Worm (Caenorhabditis elegans): ENCODE data around the gene Y40H7A.10.

Y40H7A.10 gene

ce11 chrIV:15215470-15215869 is at the start of gene Y40H7A.10:
TSS of gene Y40H7A.10 (minus strand) at chrIV:15215597.
- TF ChIP-seq nhr-25 (tag; optimal IDR thresholded peaks at IDR 0.05) (no peak), R02D3.7 (tag; optimal IDR thresholded peaks at IDR 0.05) (no peak), ztf-11 (tag; optimal IDR thresholded peaks at IDR 0.05) (no peak), skn-1 (tag; optimal IDR thresholded peaks at IDR 0.05) (no peak), C34F6.9 (tag; optimal IDR thresholded peaks at IDR 0.05) (no peak), ama-1 (optimal IDR thresholded peaks at IDR 0.05) (no peak), lsy-2 (tag; optimal IDR thresholded peaks at IDR 0.05) (no peak), mbf-1 (tag; optimal IDR thresholded peaks at IDR 0.05) (no peak), snpc-4 (tag; optimal IDR thresholded peaks at IDR 0.05) (no peak), ceh-82 (tag; optimal IDR thresholded peaks at IDR 0.05) (no peak), nhr-11 (tag; optimal IDR thresholded peaks at IDR 0.05) (no peak), nhr-6 (tag; optimal IDR thresholded peaks at IDR 0.05) (no peak), dmd-4 (tag; optimal IDR thresholded peaks at IDR 0.05) (no peak), peb-1 (tag; optimal IDR thresholded peaks at IDR 0.05) (no peak), Y55F3AM.14 (GFP tag; optimal IDR thresholded peaks at IDR 0.05) (no peak)

- no peak for TF ChIP-seq ztf-4 (tag; optimal IDR thresholded peaks at IDR 0.05)
- TF ChIP-seq C34F6.9 (tag; optimal IDR thresholded peaks at IDR 0.05) = peak; percentile 78
- TF ChIP-seq ztf-1 (GFP tag; conservative IDR thresholded peaks at IDR 0.05) = no peak
- no peak for TF ChIP-seq lin-11 (tag; optimal IDR thresholded peaks at IDR 0.05)
- TF ChIP-seq peb-1 (tag; optimal IDR thresholded peaks at IDR 0.05) = no peak
- no peak for TF ChIP-seq fos-1 (tag; optimal IDR thresholded peaks at IDR 0.05)
- TF ChIP-seq elt-3 (tag; optimal IDR thresholded peaks at IDR 0.05) = no peak
- peak; percentile 35 for TF ChIP-seq F13H6.1 (tag; optimal IDR thresholded peaks at IDR 0.05)
- TF ChIP-seq mdl-1 (tag; optimal IDR thresholded peaks at IDR 0.05) = peak in 1 of 2 experiments; percentile 10
- TF ChIP-seq unc-55 (GFP tag; optimal IDR thresholded peaks at IDR 0.05) = peak; percentile 83
These were observed 44.2 kb upstream of the Y40H7A.10 start, which contains the start of gene Y73F8A.5 for ce11 chrIV:15259548-15259947. TSS of gene Y73F8A.5 (plus strand) at chrIV:15259868.

- no peak for TF ChIP-seq unc-62 (GFP tag; optimal IDR thresholded peaks at IDR 0.05)
- no peak for TF ChIP-seq dmd-4 (tag; optimal IDR thresholded peaks at IDR 0.05)
- TF ChIP-seq ztf-11 (tag; optimal IDR thresholded peaks at IDR 0.05) = no peak
- TF ChIP-seq unc-39 (tag; optimal IDR thresholded peaks at IDR 0.05) = no peak
- TF ChIP-seq blmp-1 (tag; optimal IDR thresholded peaks at IDR 0.05; ENCODE audit: insufficient read depth) = no peak
- TF ChIP-seq fos-1 (tag; optimal IDR thresholded peaks at IDR 0.05) = no peak
- no peak for TF ChIP-seq crh-2 (tag; optimal IDR thresholded peaks at IDR 0.05)
- TF ChIP-seq nhr-129 (tag; optimal IDR thresholded peaks at IDR 0.05) = no peak
- TF ChIP-seq sem-4 (tag; optimal IDR thresholded peaks at IDR 0.05) = no peak
- no peak for TF ChIP-seq C34F6.9 (tag; optimal IDR thresholded peaks at IDR 0.05)
These were observed 36.8 kb upstream of the Y40H7A.10 start, which contains the start of gene srj-42 for ce11 chrIV:15252157-15252556. TSS of gene srj-42 (minus strand) at chrIV:15252257.

- TF ChIP-seq R02D3.7 (tag; optimal IDR thresholded peaks at IDR 0.05) = no peak
- no peak for TF ChIP-seq nhr-10 (tag; optimal IDR thresholded peaks at IDR 0.05)
- no peak for TF ChIP-seq blmp-1 (tag; optimal IDR thresholded peaks at IDR 0.05; ENCODE audit: insufficient read depth)
- TF ChIP-seq nhr-12 (tag; optimal IDR thresholded peaks at IDR 0.05) = no peak
- TF ChIP-seq aly-2 (tag; optimal IDR thresholded peaks at IDR 0.05) = no peak
- no peak for TF ChIP-seq nhr-77 (tag; optimal IDR thresholded peaks at IDR 0.05)
- TF ChIP-seq ama-1 (optimal IDR thresholded peaks at IDR 0.05) = no peak
- no peak for TF ChIP-seq F13H6.1 (tag; optimal IDR thresholded peaks at IDR 0.05)
- TF ChIP-seq alr-1 (tag; optimal IDR thresholded peaks at IDR 0.05) = no peak
These were observed 35.7 kb upstream of the Y40H7A.10 start for ce11 chrIV:15251075-15251474.

ce11 chrIV:15245655-15246054 is 30.3 kb upstream of the Y40H7A.10 start, which contains the start of gene Y73F8A.36:
TSS of gene Y73F8A.36 (plus strand) at chrIV:15245955.
- TF ChIP-seq sma-3 (GFP tag; optimal IDR thresholded peaks at IDR 0.05) (no peak), egl-27 (tag; optimal IDR thresholded peaks at IDR 0.05) (no peak)
